Worm (Caenorhabditis elegans) whole organism, early embryonic: Measurements from ENCODE around the gene F58B4.2.

Source experiments
- B0310.2 ChIP-seq: sonication (generic microtip); optimal IDR thresholded peaks from 2 replicates; lab custom pipeline; 2016; ENCODE audit warnings: mild to moderate bottlenecking, missing genetic modification characterization, missing compliant biosample characterization
- F13C5.2 ChIP-seq: sonication (generic microtip); optimal IDR thresholded peaks from 2 replicates; lab custom pipeline; 2017; ENCODE audit warnings: mild to moderate bottlenecking, missing genetic modification characterization, inconsistent platforms, missing compliant biosample characterization
- ama-1 ChIP-seq: fragments of 150-350 bp; optimal IDR thresholded peaks from 2 replicates; lab custom pipeline; 2014
- flt-1 ChIP-seq: fragments of 200-800 bp; sonication (Bioruptor generic); IDR thresholded peaks from 2 replicates; pipeline ENCODE4 v1.3.6; 2022; ENCODE audit warnings: missing genetic modification characterization, missing compliant biosample characterization
- hnd-1 ChIP-seq: sonication (generic microtip); optimal IDR thresholded peaks from 2 replicates; lab custom pipeline; 2016; ENCODE audit warnings: missing genetic modification characterization, missing compliant biosample characterization
- tbx-11 ChIP-seq: fragments of 200-800 bp; sonication (Bioruptor generic); IDR thresholded peaks from 2 replicates; pipeline ENCODE4 v1.3.6; 2022; ENCODE audit warnings: missing genetic modification characterization, missing compliant biosample characterization

DNA sequence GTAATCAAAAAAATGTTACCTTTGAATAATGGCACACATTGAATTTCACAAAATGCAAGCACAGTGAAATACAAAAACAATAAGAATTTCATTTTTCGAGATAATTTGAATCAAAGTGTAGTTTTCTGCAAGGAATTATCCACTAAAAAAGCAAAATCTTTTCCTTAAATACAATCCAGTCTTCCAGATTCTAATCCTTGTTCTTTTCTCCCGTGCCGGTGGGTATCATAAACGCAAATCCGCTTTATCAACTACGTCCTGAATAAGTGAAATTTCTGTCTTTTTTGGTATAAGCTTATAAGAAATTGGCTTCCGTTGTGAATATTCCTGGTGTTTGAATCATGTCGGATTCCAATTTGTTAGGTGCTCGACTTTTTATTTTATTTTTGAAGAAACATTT lies 30.1 kb downstream of the F58B4.2 start:
- TF ChIP-seq flt-1, result no peak
- TF ChIP-seq tbx-11 (GFP tag; lab: Robert Waterston, UW), result no peak
- no peak for TF ChIP-seq hnd-1
- TF ChIP-seq ama-1 (lab: Kevin White, UChicago), result no peak
- TF ChIP-seq F13C5.2 (tag; lab: Kevin White, UChicago), result no peak
- TF ChIP-seq B0310.2, result no peak
